Worm (Caenorhabditis elegans) whole organism, young adult: ENCODE results near the gene C17A2.3.

Source experiments
- Y53F4B.3 ChIP-seq: fragments of 200-800 bp; sonication (Bioruptor generic); IDR thresholded peaks from 2 replicates; pipeline ENCODE4 v1.3.6; 2022; ENCODE audit warnings: missing genetic modification reagents, missing genetic modification characterization, missing compliant biosample characterization
- tlf-1 ChIP-seq: fragments of 200-800 bp; sonication (Bioruptor generic); optimal IDR thresholded peaks from 2 replicates; lab custom pipeline; 2018; ENCODE audit warnings: mild to moderate bottlenecking, missing genetic modification characterization, missing compliant biosample characterization

- TF ChIP-seq Y53F4B.3 (GFP tag; lab: Robert Waterston, UW) (no peak), tlf-1 (no peak)
Observed at ce11 chrII:3811816-3812332, 31.5 kb upstream of the C17A2.3 start, which contains the start of gene lido-15.
